Worm (Caenorhabditis elegans): ENCODE results near the gene vit-1.

- TF ChIP-seq zag-1 (tag; optimal IDR thresholded peaks at IDR 0.05) (no peak), lir-3 (tag; optimal IDR thresholded peaks at IDR 0.05) (no peak), mdl-1 (tag; optimal IDR thresholded peaks at IDR 0.05) (no peak), pqm-1 (tag; optimal IDR thresholded peaks at IDR 0.05) (no peak), ceh-44 (GFP tag; IDR thresholded peaks at IDR 0.05) (no peak), daf-12 (tag; optimal IDR thresholded peaks at IDR 0.05) (no peak), php-3 (GFP tag; IDR thresholded peaks at IDR 0.05) (no peak)
These were observed 47.9 kb upstream of the vit-1 start for ce11 chrX:7679835-7680234.
